Worm (Caenorhabditis elegans) whole organism, L3 larva: Measurements from ENCODE around the gene B0001.7.
A peak's percentile ranks its signal among the peaks of the same experiment; 100 is the strongest.

Source experiments
- ZK546.5 ChIP-seq: sonication (generic microtip); optimal IDR thresholded peaks from 2 replicates; lab custom pipeline; 2017; ENCODE audit warnings: missing biosample characterization, missing genetic modification characterization
- aly-2 ChIP-seq: fragments of 150-350 bp; optimal IDR thresholded peaks from 2 replicates; lab custom pipeline; 2014; ENCODE audit warnings: missing biosample characterization, missing genetic modification characterization
- ama-1 ChIP-seq: fragments of 150-350 bp; optimal IDR thresholded peaks from 2 replicates; lab custom pipeline; 2018
- ceh-16 ChIP-seq: sonication (generic microtip); optimal IDR thresholded peaks from 2 replicates; lab custom pipeline; 2017; ENCODE audit warnings: missing biosample characterization, missing genetic modification characterization
- ceh-28 ChIP-seq: fragments of 150-350 bp; optimal IDR thresholded peaks from 2 replicates; lab custom pipeline; 2014; ENCODE audit warnings: missing biosample characterization, missing genetic modification reagents, missing genetic modification characterization
- ceh-82 ChIP-seq: fragments of 150-350 bp; optimal IDR thresholded peaks from 2 replicates; lab custom pipeline; 2014; ENCODE audit warnings: missing biosample characterization, missing genetic modification characterization
- ceh-9 ChIP-seq: sonication (generic microtip); optimal IDR thresholded peaks from 2 replicates; lab custom pipeline; 2018; ENCODE audit warnings: missing biosample characterization, missing genetic modification characterization
- daf-12 ChIP-seq: fragments of 150-350 bp; optimal IDR thresholded peaks from 2 replicates; lab custom pipeline; 2014; ENCODE audit warnings: missing biosample characterization, missing genetic modification reagents, missing genetic modification characterization
- egl-27 ChIP-seq: sonication (generic microtip); optimal IDR thresholded peaks from 4 replicates; lab custom pipeline; 2017; ENCODE audit warnings: missing biosample characterization, missing genetic modification reagents, missing genetic modification characterization
- egl-5 ChIP-seq: fragments of 150-350 bp; optimal IDR thresholded peaks from 2 replicates; lab custom pipeline; 2017; ENCODE audit warnings: missing biosample characterization, missing genetic modification reagents, missing genetic modification characterization, inconsistent platforms
- elt-2 ChIP-seq: sonication (generic microtip); optimal IDR thresholded peaks from 2 replicates; lab custom pipeline; 2016; ENCODE audit warnings: missing genetic modification reagents, mild to moderate bottlenecking, missing genetic modification characterization, missing compliant biosample characterization
- elt-3 ChIP-seq, 3 experiments: fragments of 150-350 bp in 1 of 3; sonication (generic microtip) in 2 of 3; optimal IDR thresholded peaks; 2 replicates in 2 of 3; 4 replicates in 1 of 3; lab custom pipeline; 2014 to 2017; ENCODE audit warnings: missing biosample characterization in 3 of 3, missing genetic modification characterization in 3 of 3
- eor-1 ChIP-seq, 2 experiments: fragments of 150-350 bp; optimal IDR thresholded peaks; 2 replicates each; lab custom pipeline; 2014 to 2018; ENCODE audit warnings: missing biosample characterization in 2 of 2, missing genetic modification characterization in 2 of 2
- fkh-10 ChIP-seq: sonication (generic microtip); optimal IDR thresholded peaks from 2 replicates; lab custom pipeline; 2017; ENCODE audit warnings: missing biosample characterization, missing genetic modification reagents, missing genetic modification characterization
- fkh-2 ChIP-seq: fragments of 150-350 bp; optimal IDR thresholded peaks from 2 replicates; lab custom pipeline; 2014; ENCODE audit warnings: missing biosample characterization, missing genetic modification reagents, missing genetic modification characterization
- fos-1 ChIP-seq: fragments of 150-350 bp; optimal IDR thresholded peaks from 2 replicates; lab custom pipeline; 2014; ENCODE audit warnings: missing biosample characterization, missing genetic modification characterization
- lin-15B ChIP-seq: fragments of 150-350 bp; optimal IDR thresholded peaks from 2 replicates; lab custom pipeline; 2014; ENCODE audit warnings: missing biosample characterization, missing genetic modification characterization
- lin-39 ChIP-seq: fragments of 150-350 bp; optimal IDR thresholded peaks from 2 replicates; lab custom pipeline; 2018; ENCODE audit warnings: missing biosample characterization, missing genetic modification reagents, missing genetic modification characterization
- mdl-1 ChIP-seq: fragments of 150-350 bp; optimal IDR thresholded peaks from 2 replicates; lab custom pipeline; 2014; ENCODE audit warnings: missing biosample characterization, missing genetic modification characterization
- mml-1 ChIP-seq: fragments of 150-350 bp; sonication (generic microtip); optimal IDR thresholded peaks from 3 replicates; lab custom pipeline; 2014; ENCODE audit warnings: missing biosample characterization, missing genetic modification characterization
- nfya-1 ChIP-seq: sonication (generic microtip); optimal IDR thresholded peaks from 2 replicates; lab custom pipeline; 2017; ENCODE audit warnings: missing genetic modification characterization, mild to moderate bottlenecking, missing compliant biosample characterization, antibody characterized with exemption, moderate library complexity; ENCODE audit not compliant: insufficient read depth
- nhr-11 ChIP-seq: fragments of 150-350 bp; optimal IDR thresholded peaks from 2 replicates; lab custom pipeline; 2014; ENCODE audit warnings: missing biosample characterization, missing genetic modification characterization
- nhr-12 ChIP-seq: fragments of 150-350 bp; optimal IDR thresholded peaks from 2 replicates; lab custom pipeline; 2014; ENCODE audit warnings: missing biosample characterization, missing genetic modification characterization
- nhr-23 ChIP-seq: fragments of 150-350 bp; optimal IDR thresholded peaks from 2 replicates; lab custom pipeline; 2014; ENCODE audit warnings: missing biosample characterization, missing genetic modification reagents, missing genetic modification characterization
- nhr-237 ChIP-seq: fragments of 150-350 bp; optimal IDR thresholded peaks from 2 replicates; lab custom pipeline; 2014; ENCODE audit warnings: missing biosample characterization, missing genetic modification characterization
- nhr-25 ChIP-seq: sonication (generic microtip); optimal IDR thresholded peaks from 2 replicates; lab custom pipeline; 2017; ENCODE audit warnings: missing biosample characterization, missing genetic modification characterization
- nhr-28 ChIP-seq: fragments of 150-350 bp; optimal IDR thresholded peaks from 2 replicates; lab custom pipeline; 2014; ENCODE audit warnings: missing biosample characterization, missing genetic modification characterization
- nhr-67 ChIP-seq: fragments of 150-350 bp; optimal IDR thresholded peaks from 2 replicates; lab custom pipeline; 2014; ENCODE audit warnings: missing biosample characterization, missing genetic modification characterization
- pha-4 ChIP-seq: fragments of 150-350 bp; optimal IDR thresholded peaks from 2 replicates; lab custom pipeline; 2014; ENCODE audit warnings: missing biosample characterization, missing genetic modification reagents, missing genetic modification characterization
- pqm-1 ChIP-seq: fragments of 150-350 bp; optimal IDR thresholded peaks from 2 replicates; lab custom pipeline; 2017; ENCODE audit warnings: missing biosample characterization, missing genetic modification characterization, inconsistent platforms
- snpc-4 ChIP-seq: fragments of 150-350 bp; optimal IDR thresholded peaks from 2 replicates; lab custom pipeline; 2014; ENCODE audit warnings: missing biosample characterization, missing genetic modification characterization
- tbx-2 ChIP-seq: sonication (generic microtip); optimal IDR thresholded peaks from 2 replicates; lab custom pipeline; 2016; ENCODE audit warnings: mild to moderate bottlenecking, missing genetic modification characterization, missing compliant biosample characterization
- unc-39 ChIP-seq: sonication (generic microtip); optimal IDR thresholded peaks from 4 replicates; lab custom pipeline; 2017; ENCODE audit warnings: missing biosample characterization, missing genetic modification characterization
- zag-1 ChIP-seq: fragments of 150-350 bp; optimal IDR thresholded peaks from 2 replicates; lab custom pipeline; 2014; ENCODE audit warnings: missing biosample characterization, missing genetic modification characterization

Gene B0001.7

ce11 chrIV:12121076-12121475 is 33.0 kb downstream of the B0001.7 start, which contains the start of the genes ddb-1 and M18.6:
ddb-1 (minus strand) TSS chrIV:12121165.
M18.6 (plus strand) TSS chrIV:12121310.
- peak; percentile 8 for TF ChIP-seq nhr-25
- TF ChIP-seq elt-2 (tag; lab: Kevin White, UChicago) = peak; percentile 2
- peak; percentile 30 for TF ChIP-seq lin-39
- peak; percentile 7 for TF ChIP-seq snpc-4 (tag; lab: Kevin White, UChicago)
- peak; percentile 81 for TF ChIP-seq pha-4 (tag; lab: Kevin White, UChicago)
- peak; percentile 68 for TF ChIP-seq lin-15B (tag; lab: Kevin White, UChicago)
- TF ChIP-seq fos-1 = no peak
- no peak for TF ChIP-seq ama-1 (lab: Kevin White, UChicago)
- TF ChIP-seq mdl-1 = no peak
- peak; percentile 66 for TF ChIP-seq nfya-1
- TF ChIP-seq, all 47 proteins: peak for 7

- TF ChIP-seq mdl-1 (no peak), nfya-1 (peak; percentile 97)
Observed at ce11 chrIV:12120536-12120935, 33.5 kb downstream of the B0001.7 start.

ce11 chrIV:12114498-12114897 is 39.5 kb downstream of the B0001.7 start:
- TF ChIP-seq ceh-16 (tag; lab: Kevin White, UChicago) = no peak
- peak; percentile 17 for TF ChIP-seq nfya-1
- TF ChIP-seq fkh-10 (GFP tag; lab: Kevin White, UChicago) = peak; percentile 81

ce11 chrIV:12113056-12113455 is 41.0 kb downstream of the B0001.7 start:
- TF ChIP-seq ama-1 (lab: Kevin White, UChicago) (no peak), unc-39 (no peak), nhr-23 (tag; lab: Kevin White, UChicago) (no peak), zag-1 (no peak), pqm-1 (tag; lab: Kevin White, UChicago) (no peak), nfya-1 (peak; percentile 17), elt-3 (tag; optimal IDR thresholded peaks at IDR 0.05; lab: Kevin White, UChicago) (no peak), nhr-67 (tag; lab: Kevin White, UChicago) (no peak), fkh-2 (tag; lab: Kevin White, UChicago) (no peak), egl-5 (peak; percentile 43), egl-27 (tag; lab: Kevin White, UChicago) (no peak), daf-12 (tag; lab: Kevin White, UChicago) (no peak)

ce11 chrIV:12111477-12111876 is 42.6 kb downstream of the B0001.7 start, which contains the start of gene dlc-2:
dlc-2 (minus strand) TSS chrIV:12111577.
- TF ChIP-seq nfya-1 (no peak), lin-39 (no peak), egl-5 (no peak), nhr-237 (tag; lab: Kevin White, UChicago) (no peak), ceh-9 (tag; lab: Kevin White, UChicago) (no peak), eor-1 (tag; optimal IDR thresholded peaks at IDR 0.05; lab: Kevin White, UChicago) (no peak), fos-1 (no peak)

- TF ChIP-seq zag-1 (no peak), elt-3 (tag; optimal IDR thresholded peaks at IDR 0.05; lab: Kevin White, UChicago) (no peak), lin-39 (no peak), ama-1 (lab: Kevin White, UChicago) (no peak), fos-1 (no peak), ceh-82 (tag; lab: Kevin White, UChicago) (no peak)
Observed at ce11 chrIV:12110339-12110738, 43.7 kb downstream of the B0001.7 start, which contains the start of gene col-129. col-129 (minus strand) TSS chrIV:12110439.

- TF ChIP-seq ceh-16 (tag; lab: Kevin White, UChicago) (no peak), nhr-25 (no peak), fos-1 (no peak), nhr-11 (tag; lab: Kevin White, UChicago) (no peak), mml-1 (tag; lab: Kevin White, UChicago) (no peak), ceh-82 (tag; lab: Kevin White, UChicago) (no peak), eor-1 (tag; optimal IDR thresholded peaks at IDR 0.05; lab: Kevin White, UChicago) (no peak), pqm-1 (tag; lab: Kevin White, UChicago) (no peak), ZK546.5 (tag; lab: Kevin White, UChicago) (no peak), nhr-67 (tag; lab: Kevin White, UChicago) (no peak), mdl-1 (no peak), ama-1 (lab: Kevin White, UChicago) (no peak), nhr-28 (tag; lab: Kevin White, UChicago) (no peak), nhr-12 (tag; lab: Kevin White, UChicago) (no peak), tbx-2 (tag; lab: Kevin White, UChicago) (no peak), zag-1 (no peak), elt-3 (tag; optimal IDR thresholded peaks at IDR 0.05; lab: Kevin White, UChicago) (no peak), aly-2 (no peak), ceh-28 (tag; lab: Kevin White, UChicago) (no peak)
Observed at ce11 chrIV:12109743-12110142, 44.3 kb downstream of the B0001.7 start.
